Fruit fly (Drosophila melanogaster): ENCODE data around the gene CG12725.

CG12725 gene

dm6 chrX:13373239-13374153 is 29.2 kb downstream of the CG12725 start (continued):
- peak; percentile 70; the same call in 1 of the 2 replicates for TF ChIP-seq MBD-R2 (GFP tag; IDR thresholded peaks at IDR 0.05)
- peak; percentile 89 for TF ChIP-seq CG13424 (tag; optimal IDR thresholded peaks at IDR 0.05)
- peak; percentile 41 for TF ChIP-seq CG4854 (GFP tag; optimal IDR thresholded peaks at IDR 0.05)
- TF ChIP-seq Sry-β (GFP tag; optimal IDR thresholded peaks at IDR 0.05) = peak; percentile 41
- TF ChIP-seq CG7556 (GFP tag; optimal IDR thresholded peaks at IDR 0.05) = peak; percentile 89
- TF ChIP-seq CG11398 (GFP tag; optimal IDR thresholded peaks at IDR 0.05) = no peak
- peak; percentile 79 for TF ChIP-seq HLH3B (GFP tag; IDR thresholded peaks at IDR 0.05)
- no peak for TF ChIP-seq HLHmδ (GFP tag; optimal IDR thresholded peaks at IDR 0.05)
- no peak for TF ChIP-seq C15 (GFP tag; IDR thresholded peaks at IDR 0.05)
- no peak for TF ChIP-seq inv (GFP tag; IDR thresholded peaks at IDR 0.05; ENCODE audit: partially characterized antibody)
- TF ChIP-seq Abd-B (GFP tag; optimal IDR thresholded peaks at IDR 0.05) = peak; percentile 74
- peak; percentile 43 for TF ChIP-seq CG7786 (GFP tag; optimal IDR thresholded peaks at IDR 0.05)
- peak; percentile 86 for TF ChIP-seq CG11695 (GFP tag; IDR thresholded peaks at IDR 0.05)
- peak; percentile 61 for TF ChIP-seq Mes4 (GFP tag; optimal IDR thresholded peaks at IDR 0.05)
- peak; percentile 94 for TF ChIP-seq gem (tag; optimal IDR thresholded peaks at IDR 0.05)
- TF ChIP-seq oc (tag; optimal IDR thresholded peaks at IDR 0.05) = peak; percentile 86
- peak; percentile 77 for TF ChIP-seq CG11723 (GFP tag; optimal IDR thresholded peaks at IDR 0.05)
- peak in 1 of 3 experiments; percentile 33 for TF ChIP-seq Stat92E (GFP tag; optimal IDR thresholded peaks at IDR 0.05)
- peak; percentile 71; the same call in 1 of the 2 replicates for TF ChIP-seq ara (GFP tag; IDR thresholded peaks at IDR 0.05)
- peak in 1 of 2 experiments; percentile 76 for TF ChIP-seq crp (GFP tag; optimal IDR thresholded peaks at IDR 0.05)
- peak; percentile 23 for TF ChIP-seq Dip3 (GFP tag; optimal IDR thresholded peaks at IDR 0.05)
- no peak for TF ChIP-seq Kr (GFP tag; optimal IDR thresholded peaks at IDR 0.05)
- TF ChIP-seq Hey (tag; optimal IDR thresholded peaks at IDR 0.05) = no peak
- TF ChIP-seq Dip2 (GFP tag; IDR thresholded peaks at IDR 0.05) = no peak
- 0 out of 2 replicates have a peak, but pooled peaks have one; percentile 41 for TF ChIP-seq Nf-YA (GFP tag; IDR thresholded peaks at IDR 0.05)
- 0 out of 2 replicates have a peak, but pooled peaks have one; percentile 29 for TF ChIP-seq sens-2 (GFP tag; IDR thresholded peaks at IDR 0.05)
- no peak for TF ChIP-seq sr (GFP tag; IDR thresholded peaks at IDR 0.05)
- TF ChIP-seq CG30020 (tag; optimal IDR thresholded peaks at IDR 0.05) = peak; percentile 54
- TF ChIP-seq sima (GFP tag; optimal IDR thresholded peaks at IDR 0.05) = no peak
- no peak for TF ChIP-seq eyg (GFP tag; optimal IDR thresholded peaks at IDR 0.05)
- TF ChIP-seq pum (GFP tag; optimal IDR thresholded peaks at IDR 0.05) = no peak
- no peak; the same call in 1 of the 2 replicates for TF ChIP-seq dimm (GFP tag; IDR thresholded peaks at IDR 0.05)
- peak; percentile 23 for TF ChIP-seq CG12769 (tag; optimal IDR thresholded peaks at IDR 0.05)
- TF ChIP-seq tna (GFP tag; IDR thresholded peaks at IDR 0.05; ENCODE audit: partially characterized antibody) = no peak
- no peak for TF ChIP-seq ERR (GFP tag; optimal IDR thresholded peaks at IDR 0.05)
- peak; percentile 81 for TF ChIP-seq CG17328 (GFP tag; IDR thresholded peaks at IDR 0.05)
- TF ChIP-seq klu (GFP tag; IDR thresholded peaks at IDR 0.05) = peak; percentile 51; the same call in 1 of the 2 replicates
- peak; percentile 70 for TF ChIP-seq Taf1 (GFP tag; IDR thresholded peaks at IDR 0.05)
- peak; percentile 77 for TF ChIP-seq CG13296 (GFP tag; optimal IDR thresholded peaks at IDR 0.05)
- TF ChIP-seq CG12942 (GFP tag; optimal IDR thresholded peaks at IDR 0.05) = peak; percentile 68
- no peak for TF ChIP-seq Ets97D (GFP tag; optimal IDR thresholded peaks at IDR 0.05)
- peak; percentile 72 for TF ChIP-seq CG18764 (GFP tag; optimal IDR thresholded peaks at IDR 0.05)
- TF ChIP-seq lab (GFP tag; optimal IDR thresholded peaks at IDR 0.05) = peak; percentile 93
- TF ChIP-seq CG34376 (GFP tag; optimal IDR thresholded peaks at IDR 0.05) = peak; percentile 85
- TF ChIP-seq Dbx (GFP tag; IDR thresholded peaks at IDR 0.05) = peak; percentile 77
- TF ChIP-seq Fer3 (tag; optimal IDR thresholded peaks at IDR 0.05) = peak; percentile 84
- peak; percentile 37 for TF ChIP-seq Ravus (GFP tag; IDR thresholded peaks at IDR 0.05)
- peak; percentile 41; the same call in 1 of the 2 replicates for TF ChIP-seq CG8765 (GFP tag; IDR thresholded peaks at IDR 0.05)
